Worm (Caenorhabditis elegans) whole organism, late embryonic: ENCODE results near the gene K08D9.6.

Source experiments
- C38D4.7 ChIP-seq: fragments of 200-800 bp; sonication (Bioruptor generic); optimal IDR thresholded peaks from 2 replicates; lab custom pipeline; 2018; ENCODE audit warnings: mild to moderate bottlenecking, missing genetic modification characterization, moderate library complexity, missing compliant biosample characterization
- F13H6.1 ChIP-seq: sonication (generic microtip); optimal IDR thresholded peaks from 2 replicates; lab custom pipeline; 2016; ENCODE audit warnings: missing genetic modification characterization, missing compliant biosample characterization
- K02D7.2 ChIP-seq: sonication (generic microtip); optimal IDR thresholded peaks from 2 replicates; lab custom pipeline; 2017; ENCODE audit warnings: mild to moderate bottlenecking, missing genetic modification characterization, missing compliant biosample characterization
- K09A11.1 ChIP-seq: sonication (generic microtip); optimal IDR thresholded peaks from 2 replicates; lab custom pipeline; 2017; ENCODE audit warnings: antibody characterized with exemption, mild to moderate bottlenecking, missing genetic modification characterization, missing compliant biosample characterization; ENCODE audit not compliant: insufficient read depth
- ceh-18 ChIP-seq: sonication (generic microtip); optimal IDR thresholded peaks from 2 replicates; lab custom pipeline; 2016; ENCODE audit warnings: missing genetic modification characterization, missing compliant biosample characterization
- ceh-19 ChIP-seq: fragments of 200-800 bp; sonication (Bioruptor generic); optimal IDR thresholded peaks from 2 replicates; lab custom pipeline; 2018; ENCODE audit warnings: mild to moderate bottlenecking, missing genetic modification characterization, missing compliant biosample characterization
- ceh-2 ChIP-seq: sonication (generic microtip); optimal IDR thresholded peaks from 2 replicates; lab custom pipeline; 2016; ENCODE audit warnings: missing genotype, missing genetic modification characterization, missing compliant biosample characterization
- ceh-22 ChIP-seq: sonication (generic microtip); optimal IDR thresholded peaks from 2 replicates; lab custom pipeline; 2017; ENCODE audit warnings: missing biosample characterization, missing genetic modification characterization
- ceh-30 ChIP-seq: fragments of 150-350 bp; optimal IDR thresholded peaks from 2 replicates; lab custom pipeline; 2014; ENCODE audit warnings: missing biosample characterization, missing genetic modification characterization
- ceh-31 ChIP-seq: sonication (generic microtip); optimal IDR thresholded peaks from 2 replicates; lab custom pipeline; 2016; ENCODE audit warnings: missing genetic modification characterization, missing compliant biosample characterization
- ceh-34 ChIP-seq: sonication (generic microtip); optimal IDR thresholded peaks from 2 replicates; lab custom pipeline; 2016; ENCODE audit warnings: mild to moderate bottlenecking, missing genetic modification characterization, missing compliant biosample characterization
- ceh-45 ChIP-seq: fragments of 200-800 bp; sonication (Bioruptor generic); IDR thresholded peaks from 2 replicates; pipeline ENCODE4 v1.3.6; 2022; ENCODE audit warnings: missing genetic modification reagents, missing genetic modification characterization, missing compliant biosample characterization
- ceh-9 ChIP-seq: sonication (generic microtip); optimal IDR thresholded peaks from 2 replicates; lab custom pipeline; 2016; ENCODE audit warnings: mild to moderate bottlenecking, missing genetic modification characterization, inconsistent platforms, missing compliant biosample characterization
- dmd-4 ChIP-seq: sonication (generic microtip); optimal IDR thresholded peaks from 2 replicates; lab custom pipeline; 2016; ENCODE audit warnings: borderline replicate concordance, missing genetic modification characterization, missing compliant biosample characterization
- elt-2 ChIP-seq: sonication (generic microtip); optimal IDR thresholded peaks from 2 replicates; lab custom pipeline; 2016; ENCODE audit warnings: missing genetic modification reagents, missing genetic modification characterization, missing compliant biosample characterization
- fkh-6 ChIP-seq: sonication (generic microtip); optimal IDR thresholded peaks from 2 replicates; lab custom pipeline; 2016; ENCODE audit warnings: missing genetic modification characterization, missing compliant biosample characterization
- gmeb-2 ChIP-seq: sonication (generic microtip); optimal IDR thresholded peaks from 2 replicates; lab custom pipeline; 2016; ENCODE audit warnings: missing genetic modification characterization, inconsistent platforms, missing compliant biosample characterization
- hlh-13 ChIP-seq: fragments of 200-800 bp; sonication (Bioruptor generic); optimal IDR thresholded peaks from 2 replicates; lab custom pipeline; 2018; ENCODE audit warnings: mild to moderate bottlenecking, missing genetic modification characterization, missing compliant biosample characterization
- hlh-30 ChIP-seq: sonication (generic microtip); optimal IDR thresholded peaks from 2 replicates; lab custom pipeline; 2017; ENCODE audit warnings: antibody characterized with exemption, missing genetic modification characterization, missing compliant biosample characterization; ENCODE audit not compliant: insufficient read depth
- hlh-8 ChIP-seq: sonication (generic microtip); optimal IDR thresholded peaks from 2 replicates; lab custom pipeline; 2016; ENCODE audit warnings: missing genotype, missing genetic modification characterization, missing compliant biosample characterization
- lin-11 ChIP-seq: fragments of 200-800 bp; sonication (Bioruptor generic); optimal IDR thresholded peaks from 2 replicates; lab custom pipeline; 2018; ENCODE audit warnings: mild to moderate bottlenecking, missing genetic modification characterization, missing compliant biosample characterization
- madf-2 ChIP-seq: sonication (generic microtip); optimal IDR thresholded peaks from 2 replicates; lab custom pipeline; 2017; ENCODE audit warnings: missing genetic modification characterization, missing compliant biosample characterization
- nfya-1 ChIP-seq: sonication (generic microtip); optimal IDR thresholded peaks from 2 replicates; lab custom pipeline; 2017; ENCODE audit warnings: missing genetic modification characterization, mild to moderate bottlenecking, missing compliant biosample characterization, antibody characterized with exemption, moderate library complexity
- nhr-11 ChIP-seq: fragments of 150-350 bp; optimal IDR thresholded peaks from 2 replicates; lab custom pipeline; 2014; ENCODE audit warnings: missing biosample characterization, missing genetic modification characterization
- pqm-1 ChIP-seq: sonication (generic microtip); optimal IDR thresholded peaks from 2 replicates; lab custom pipeline; 2016; ENCODE audit warnings: missing genetic modification characterization, missing compliant biosample characterization
- pros-1 ChIP-seq: fragments of 150-350 bp; optimal IDR thresholded peaks from 2 replicates; lab custom pipeline; 2014; ENCODE audit warnings: missing biosample characterization, missing genetic modification reagents, missing genetic modification characterization
- sdc-2 ChIP-seq: sonication (generic microtip); optimal IDR thresholded peaks from 2 replicates; lab custom pipeline; 2016; ENCODE audit warnings: missing genotype, missing genetic modification characterization, missing compliant biosample characterization
- sox-2 ChIP-seq: fragments of 200-800 bp; sonication (Bioruptor generic); IDR thresholded peaks from 2 replicates; pipeline ENCODE4 v1.3.6; 2022; ENCODE audit warnings: missing genetic modification reagents, missing genetic modification characterization, missing compliant biosample characterization
- sox-4 ChIP-seq: sonication (generic microtip); optimal IDR thresholded peaks from 2 replicates; lab custom pipeline; 2017; ENCODE audit warnings: mild to moderate bottlenecking, missing genetic modification characterization, inconsistent platforms, missing compliant biosample characterization
- tbx-2 ChIP-seq: sonication (generic microtip); optimal IDR thresholded peaks from 2 replicates; lab custom pipeline; 2016; ENCODE audit warnings: missing genetic modification characterization, missing compliant biosample characterization
- tbx-7 ChIP-seq: sonication (generic microtip); optimal IDR thresholded peaks from 2 replicates; lab custom pipeline; 2016; ENCODE audit warnings: missing genotype, missing genetic modification characterization, missing compliant biosample characterization
- unc-55 ChIP-seq: sonication (generic microtip); optimal IDR thresholded peaks from 2 replicates; lab custom pipeline; 2017; ENCODE audit warnings: missing biosample characterization, missing genetic modification reagents, missing genetic modification characterization
- zip-5 ChIP-seq: sonication (generic microtip); optimal IDR thresholded peaks from 2 replicates; lab custom pipeline; 2016; ENCODE audit warnings: missing genetic modification characterization, missing compliant biosample characterization
- ztf-16 ChIP-seq: sonication (generic microtip); optimal IDR thresholded peaks from 2 replicates; lab custom pipeline; 2017; ENCODE audit warnings: missing genetic modification characterization, missing compliant biosample characterization

Gene K08D9.6

DNA sequence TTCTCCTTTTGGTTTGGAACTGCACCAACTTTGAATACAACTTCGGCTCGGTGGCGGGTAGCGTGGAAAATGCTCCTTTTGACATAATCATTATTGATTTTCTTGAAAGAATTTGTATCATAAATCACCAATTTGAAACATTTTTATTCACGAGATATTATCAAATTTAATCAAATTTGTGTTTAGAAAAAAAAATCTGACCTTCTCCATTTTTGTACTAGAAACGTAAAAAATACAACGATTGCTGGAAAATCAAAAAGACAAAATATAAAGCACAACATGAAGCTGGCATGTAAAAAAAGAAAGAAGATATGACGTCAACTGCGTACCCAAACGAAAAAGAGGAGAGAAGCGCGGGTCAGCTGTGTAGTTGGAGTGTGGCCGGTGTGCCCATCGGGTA lies 34.5 kb downstream of the K08D9.6 start, which contains the start of gene K08D9.4:
Gene K08D9.4, minus strand, starts transcription at position 101 of the 400 bp plus-strand sequence.
- TF ChIP-seq pros-1 (tag; lab: Kevin White, UChicago) (no peak), gmeb-2 (no peak), sox-4 (no peak), ceh-22 (no peak), pqm-1 (tag; lab: Kevin White, UChicago) (no peak), K02D7.2 (tag; lab: Kevin White, UChicago) (no peak), sdc-2 (tag; lab: Kevin White, UChicago) (no peak), ceh-2 (no peak), tbx-2 (tag; lab: Kevin White, UChicago) (no peak), ztf-16 (no peak), ceh-31 (no peak), tbx-7 (tag; lab: Kevin White, UChicago) (no peak), dmd-4 (tag; lab: Kevin White, UChicago) (no peak), fkh-6 (no peak), madf-2 (tag; lab: Kevin White, UChicago) (no peak), ceh-30 (tag; lab: Kevin White, UChicago) (no peak), F13H6.1 (tag; lab: Kevin White, UChicago) (no peak), unc-55 (GFP tag; lab: Kevin White, UChicago) (no peak), K09A11.1 (tag; lab: Kevin White, UChicago) (no peak)

DNA sequence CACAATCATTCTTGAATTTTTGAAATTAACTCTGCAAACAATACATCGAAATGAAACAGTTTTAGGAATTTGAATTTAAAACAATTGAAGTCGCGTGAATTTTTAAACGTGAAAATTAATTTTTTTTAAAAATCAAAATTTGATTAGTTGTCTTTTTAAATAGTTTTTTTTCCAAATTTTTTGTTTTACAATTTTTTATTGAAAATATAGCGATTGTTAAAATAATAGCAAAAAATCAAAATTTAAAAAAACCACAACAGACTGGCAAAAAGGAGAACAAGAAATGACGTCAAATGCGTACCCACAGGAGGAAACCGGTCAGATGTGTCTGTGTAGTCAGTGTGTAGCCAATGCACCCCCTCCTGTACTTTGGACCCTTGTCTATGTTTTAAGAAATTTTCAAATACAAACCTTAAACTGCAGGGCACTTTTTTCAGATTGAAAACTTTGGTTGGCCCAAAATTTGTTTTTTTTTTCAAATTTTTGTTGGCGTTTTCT lies 37.9 kb downstream of the K08D9.6 start, which contains the start of the genes Y73C8B.1 and Y73C8B.5:
Gene Y73C8B.1, minus strand, starts transcription at position 51 of the 498 bp plus-strand sequence.
Gene Y73C8B.5, plus strand, starts transcription at position 437 of the 498 bp plus-strand sequence.
- TF ChIP-seq ceh-18 (tag; lab: Kevin White, UChicago) (no peak), sox-2 (no peak), hlh-8 (no peak), C38D4.7 (GFP tag; lab: Kevin White, UChicago) (no peak), hlh-30 (no peak), ceh-2 (no peak), elt-2 (tag; lab: Kevin White, UChicago) (no peak), ceh-19 (no peak), lin-11 (tag; lab: Kevin White, UChicago) (no peak), nhr-11 (tag; lab: Kevin White, UChicago) (no peak)

DNA sequence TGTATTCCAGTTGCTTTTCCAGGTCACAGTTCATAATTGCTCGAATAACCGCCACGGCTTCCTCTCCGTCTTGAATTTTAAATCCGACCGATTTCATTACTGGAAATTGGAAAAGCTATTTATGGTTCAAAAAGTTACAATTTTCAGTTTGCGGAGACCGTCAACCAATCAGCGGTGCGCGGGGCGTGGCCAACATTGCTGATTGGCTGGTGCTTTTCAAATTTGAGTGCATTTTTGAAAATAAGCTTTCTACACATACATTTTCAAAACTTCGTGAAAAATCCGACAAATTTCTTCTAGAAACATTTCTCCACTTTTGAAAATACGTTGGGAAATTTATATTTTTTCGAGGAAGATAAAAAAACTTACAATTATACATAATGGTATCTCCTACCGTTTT lies 39.0 kb downstream of the K08D9.6 start:
- TF ChIP-seq ceh-45 (GFP tag; lab: Robert Waterston, UW) (no peak), nfya-1 (tag; lab: Kevin White, UChicago) (peak; percentile 89)

DNA sequence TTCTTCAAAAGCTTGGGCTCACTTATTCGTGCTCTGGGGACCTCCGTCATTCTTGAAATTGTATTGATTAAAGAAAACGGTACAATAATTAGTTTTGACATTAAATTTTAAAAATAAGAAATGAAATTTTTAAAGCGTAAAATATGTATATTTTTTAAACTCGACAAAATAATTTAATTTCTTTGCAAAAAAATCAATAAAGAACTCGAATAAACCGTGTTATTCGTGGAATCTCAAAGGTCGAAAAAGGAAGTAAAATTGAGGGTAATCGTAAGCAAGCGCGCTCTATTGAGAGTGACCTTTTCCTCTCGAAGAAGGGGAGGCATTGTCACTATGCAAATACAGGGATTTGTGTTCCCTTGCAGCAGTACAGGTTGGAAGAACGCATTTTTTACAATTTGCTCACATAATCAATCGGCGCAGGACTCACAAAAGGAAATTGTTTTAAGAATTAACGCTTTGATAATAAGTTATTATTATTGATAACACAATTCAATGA lies 39.8 kb downstream of the K08D9.6 start, which contains the start of gene Y73C8B.2:
Gene Y73C8B.2, minus strand, starts transcription at position 51 of the 499 bp plus-strand sequence.
- TF ChIP-seq C38D4.7 (GFP tag; lab: Kevin White, UChicago) (no peak), ceh-9 (tag; lab: Kevin White, UChicago) (no peak), sox-4 (no peak), zip-5 (tag; lab: Kevin White, UChicago) (no peak), nfya-1 (tag; lab: Kevin White, UChicago) (no peak), ceh-30 (tag; lab: Kevin White, UChicago) (no peak)
- TF ChIP-seq, all 69 proteins: peak for 0

DNA sequence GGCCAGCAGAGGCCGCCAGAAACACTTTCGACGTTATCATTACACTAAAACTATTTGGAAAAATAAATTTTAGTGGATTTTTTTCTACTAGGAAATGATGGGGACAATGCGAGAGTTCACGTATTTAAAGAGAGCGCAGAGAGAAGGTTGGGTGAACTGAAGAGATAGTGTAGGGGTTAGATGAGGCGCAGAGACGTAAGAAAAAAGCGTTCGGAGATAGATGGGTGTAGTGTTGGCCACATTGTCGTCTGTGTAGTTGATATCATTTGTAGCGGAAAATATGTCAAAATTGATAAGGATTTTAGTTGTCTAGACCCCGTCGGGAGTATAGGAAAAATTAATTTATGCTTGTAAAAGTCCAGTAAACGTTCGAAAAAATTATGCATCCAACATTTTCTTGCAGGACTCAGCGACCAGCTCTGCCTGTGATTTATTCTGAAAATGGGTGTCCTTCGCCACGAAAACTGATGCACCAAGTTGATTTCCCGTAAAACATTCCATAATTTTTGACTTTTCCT lies 41.6 kb downstream of the K08D9.6 start, which contains the start of the genes Y73C8B.3 and Y73C8B.9:
Gene Y73C8B.3, minus strand, starts transcription at position 147 of the 518 bp plus-strand sequence.
Gene Y73C8B.9, plus strand, starts transcription at position 468 of the 518 bp plus-strand sequence.
- TF ChIP-seq ceh-30 (tag; lab: Kevin White, UChicago) (peak; percentile 90), ceh-34 (tag; lab: Kevin White, UChicago) (no peak), tbx-7 (tag; lab: Kevin White, UChicago) (no peak), elt-2 (tag; lab: Kevin White, UChicago) (peak; percentile 74), hlh-13 (GFP tag; lab: Kevin White, UChicago) (no peak)
